Worm (Caenorhabditis elegans) whole organism, L1 larva: Measurements from ENCODE around the gene T01B11.1.

Experiments used
- C34B4.2 ChIP-seq: sonication (generic microtip); optimal IDR thresholded peaks from 2 replicates; lab custom pipeline; 2017; ENCODE audit warnings: mild to moderate bottlenecking, missing genetic modification characterization, missing compliant biosample characterization
- F16B12.6 ChIP-seq: fragments of 150-350 bp; optimal IDR thresholded peaks from 2 replicates; lab custom pipeline; 2014; ENCODE audit warnings: missing biosample characterization, missing genetic modification characterization
- aha-1 ChIP-seq: fragments of 150-350 bp; optimal IDR thresholded peaks from 2 replicates; lab custom pipeline; 2014; ENCODE audit warnings: missing biosample characterization, missing genetic modification characterization
- aly-2 ChIP-seq: fragments of 150-350 bp; optimal IDR thresholded peaks from 2 replicates; lab custom pipeline; 2014; ENCODE audit warnings: missing biosample characterization, missing genetic modification characterization
- ama-1 ChIP-seq: fragments of 150-350 bp; optimal IDR thresholded peaks from 2 replicates; lab custom pipeline; 2014
- ceh-8 ChIP-seq: fragments of 200-800 bp; sonication (Bioruptor generic); optimal IDR thresholded peaks from 2 replicates; lab custom pipeline; 2018; ENCODE audit warnings: mild to moderate bottlenecking, missing genetic modification characterization, moderate library complexity, missing compliant biosample characterization
- ceh-82 ChIP-seq, 3 experiments: fragments of 150-350 bp in 1 of 3; sonication (generic microtip) in 2 of 3; optimal IDR thresholded peaks; 2 replicates each; lab custom pipeline; 2014 to 2017; ENCODE audit warnings: missing biosample characterization in 3 of 3, missing genetic modification characterization in 3 of 3
- ceh-88 ChIP-seq: fragments of 200-800 bp; sonication (Bioruptor generic); IDR thresholded peaks from 2 replicates; pipeline ENCODE4 v1.3.6; 2022; ENCODE audit warnings: missing genetic modification characterization, missing compliant biosample characterization
- ceh-90 ChIP-seq: sonication (generic microtip); optimal IDR thresholded peaks from 2 replicates; lab custom pipeline; 2016; ENCODE audit warnings: missing genetic modification characterization, missing compliant biosample characterization
- ces-1 ChIP-seq: fragments of 150-350 bp; optimal IDR thresholded peaks from 2 replicates; lab custom pipeline; 2014; ENCODE audit warnings: missing biosample characterization, missing genetic modification reagents, missing genetic modification characterization
- dsc-1 ChIP-seq: sonication (generic microtip); optimal IDR thresholded peaks from 2 replicates; lab custom pipeline; 2016; ENCODE audit warnings: mild to moderate bottlenecking, missing genetic modification characterization, missing compliant biosample characterization
- efl-1 ChIP-seq, 4 experiments: fragments of 150-350 bp; optimal IDR thresholded peaks in 3 of 4; peaks in 1 of 4; 1 replicate in 1 of 4; 2 replicates in 3 of 4; lab custom pipeline; 2014; ENCODE audit warnings: missing biosample characterization in 2 of 4, missing genetic modification characterization in 2 of 4, missing genetic modification reagents in 2 of 4
- efl-3 ChIP-seq: fragments of 200-800 bp; sonication (Bioruptor generic); optimal IDR thresholded peaks from 2 replicates; lab custom pipeline; 2018; ENCODE audit warnings: mild to moderate bottlenecking, missing genetic modification characterization, missing compliant biosample characterization
- egl-27 ChIP-seq, 2 experiments: fragments of 150-350 bp in 1 of 2; sonication (generic microtip); optimal IDR thresholded peaks; 3 replicates each; lab custom pipeline; 2017 to 2018; ENCODE audit warnings: missing biosample characterization in 2 of 2, missing genetic modification characterization in 2 of 2, missing genetic modification reagents in 2 of 2
- elt-2 ChIP-seq: sonication (generic microtip); optimal IDR thresholded peaks from 2 replicates; lab custom pipeline; 2016; ENCODE audit warnings: missing genetic modification characterization, mild to moderate bottlenecking, inconsistent platforms, missing compliant biosample characterization, missing genetic modification reagents
- elt-3 ChIP-seq, 6 experiments: fragments of 150-350 bp in 1 of 6; sonication (generic microtip); optimal IDR thresholded peaks; 2 replicates each; lab custom pipeline; 2017 to 2018; ENCODE audit warnings: missing biosample characterization in 6 of 6, missing genetic modification characterization in 6 of 6, inconsistent platforms in 1 of 6
- fkh-4 ChIP-seq: sonication (generic microtip); optimal IDR thresholded peaks from 2 replicates; lab custom pipeline; 2016; ENCODE audit warnings: missing compliant biosample characterization, missing genetic modification characterization, borderline replicate concordance
- hlh-17 ChIP-seq: fragments of 200-800 bp; sonication (Bioruptor generic); optimal IDR thresholded peaks from 2 replicates; lab custom pipeline; 2018; ENCODE audit warnings: missing genetic modification characterization, mild to moderate bottlenecking, missing compliant biosample characterization, moderate library complexity, borderline replicate concordance
- hlh-4 ChIP-seq: sonication (generic microtip); optimal IDR thresholded peaks from 2 replicates; lab custom pipeline; 2016; ENCODE audit warnings: mild to moderate bottlenecking, missing genetic modification characterization, missing compliant biosample characterization
- hpl-2 ChIP-seq: fragments of 150-350 bp; optimal IDR thresholded peaks from 2 replicates; lab custom pipeline; 2014; ENCODE audit warnings: missing biosample characterization, missing genetic modification reagents, missing genetic modification characterization
- irx-1 ChIP-seq: sonication (generic microtip); optimal IDR thresholded peaks from 2 replicates; lab custom pipeline; 2016; ENCODE audit warnings: missing genetic modification characterization, missing compliant biosample characterization
- isw-1 ChIP-seq: fragments of 200-800 bp; sonication (Bioruptor generic); IDR thresholded peaks from 2 replicates; pipeline ENCODE4 v1.3.6; 2022; ENCODE audit warnings: missing genetic modification characterization, missing compliant biosample characterization
- jun-1 ChIP-seq: fragments of 150-350 bp; optimal IDR thresholded peaks from 2 replicates; lab custom pipeline; 2014; ENCODE audit warnings: missing biosample characterization, missing genetic modification reagents, missing genetic modification characterization
- lin-13 ChIP-seq: fragments of 150-350 bp; optimal IDR thresholded peaks from 2 replicates; lab custom pipeline; 2014; ENCODE audit warnings: missing biosample characterization, missing genetic modification reagents, missing genetic modification characterization
- lin-14 ChIP-seq: fragments of 200-800 bp; sonication (Bioruptor generic); optimal IDR thresholded peaks from 2 replicates; lab custom pipeline; 2018; ENCODE audit warnings: mild to moderate bottlenecking, missing genetic modification characterization, moderate library complexity, missing compliant biosample characterization
- lin-15B ChIP-seq: fragments of 150-350 bp; sonication (generic microtip); optimal IDR thresholded peaks from 3 replicates; lab custom pipeline; 2014; ENCODE audit warnings: missing biosample characterization, missing genetic modification characterization
- lir-3 ChIP-seq: sonication (generic microtip); optimal IDR thresholded peaks from 2 replicates; lab custom pipeline; 2016; ENCODE audit warnings: mild to moderate bottlenecking, missing genetic modification characterization, moderate library complexity, missing compliant biosample characterization; ENCODE audit not compliant: poor library complexity
- mef-2 ChIP-seq: fragments of 150-350 bp; optimal IDR thresholded peaks from 2 replicates; lab custom pipeline; 2014; ENCODE audit warnings: missing biosample characterization, missing genetic modification characterization
- mep-1 ChIP-seq: fragments of 150-350 bp; optimal IDR thresholded peaks from 2 replicates; lab custom pipeline; 2014; ENCODE audit warnings: missing biosample characterization, missing genetic modification characterization
- nhr-11 ChIP-seq: fragments of 150-350 bp; optimal IDR thresholded peaks from 2 replicates; lab custom pipeline; 2014; ENCODE audit warnings: missing biosample characterization, missing genetic modification characterization
- nhr-12 ChIP-seq: sonication (generic microtip); optimal IDR thresholded peaks from 2 replicates; lab custom pipeline; 2017; ENCODE audit warnings: missing biosample characterization, missing genetic modification characterization
- nhr-28 ChIP-seq: fragments of 150-350 bp; optimal IDR thresholded peaks from 2 replicates; lab custom pipeline; 2014; ENCODE audit warnings: missing biosample characterization, missing genetic modification characterization
- nhr-47 ChIP-seq: sonication (generic microtip); optimal IDR thresholded peaks from 2 replicates; lab custom pipeline; 2016; ENCODE audit warnings: mild to moderate bottlenecking, missing genetic modification characterization, moderate library complexity, missing compliant biosample characterization
- nhr-71 ChIP-seq: sonication (generic microtip); optimal IDR thresholded peaks from 2 replicates; lab custom pipeline; 2016; ENCODE audit warnings: mild to moderate bottlenecking, missing genetic modification characterization, moderate library complexity, missing compliant biosample characterization
- nhr-76 ChIP-seq: sonication (generic microtip); optimal IDR thresholded peaks from 2 replicates; lab custom pipeline; 2017; ENCODE audit warnings: missing biosample characterization, missing genetic modification characterization
- nhr-84 ChIP-seq: sonication (generic microtip); optimal IDR thresholded peaks from 2 replicates; lab custom pipeline; 2017; ENCODE audit warnings: missing biosample characterization, missing genetic modification characterization
- nhr-90 ChIP-seq: sonication (generic microtip); optimal IDR thresholded peaks from 2 replicates; lab custom pipeline; 2016; ENCODE audit warnings: mild to moderate bottlenecking, missing genetic modification characterization, missing compliant biosample characterization; ENCODE audit not compliant: poor library complexity
- pax-3 ChIP-seq: fragments of 200-800 bp; sonication (Bioruptor generic); optimal IDR thresholded peaks from 2 replicates; lab custom pipeline; 2018; ENCODE audit warnings: mild to moderate bottlenecking, missing genetic modification characterization, moderate library complexity, missing compliant biosample characterization
- rnt-1 ChIP-seq: sonication (generic microtip); optimal IDR thresholded peaks from 2 replicates; lab custom pipeline; 2016; ENCODE audit warnings: mild to moderate bottlenecking, missing genetic modification characterization, moderate library complexity, missing compliant biosample characterization
- skn-1 ChIP-seq: fragments of 150-350 bp; optimal IDR thresholded peaks from 2 replicates; lab custom pipeline; 2014; ENCODE audit warnings: missing biosample characterization, missing genetic modification characterization
- snpc-4 ChIP-seq: fragments of 150-350 bp; optimal IDR thresholded peaks from 2 replicates; lab custom pipeline; 2014; ENCODE audit warnings: missing biosample characterization, missing genetic modification characterization
- snu-23 ChIP-seq: sonication (generic microtip); optimal IDR thresholded peaks from 2 replicates; lab custom pipeline; 2016; ENCODE audit warnings: missing genetic modification characterization, missing compliant biosample characterization
- sox-4 ChIP-seq: sonication (generic microtip); optimal IDR thresholded peaks from 2 replicates; lab custom pipeline; 2016; ENCODE audit warnings: missing genetic modification characterization, missing compliant biosample characterization
- sup-37 ChIP-seq: fragments of 200-800 bp; sonication (Bioruptor generic); optimal IDR thresholded peaks from 2 replicates; lab custom pipeline; 2018; ENCODE audit warnings: mild to moderate bottlenecking, missing genetic modification characterization, missing compliant biosample characterization
- tlp-1 ChIP-seq: fragments of 150-350 bp; optimal IDR thresholded peaks from 2 replicates; lab custom pipeline; 2014; ENCODE audit warnings: missing biosample characterization, missing genetic modification characterization
- unc-130 ChIP-seq: fragments of 150-350 bp; optimal IDR thresholded peaks from 2 replicates; lab custom pipeline; 2017; ENCODE audit warnings: missing biosample characterization, missing genetic modification characterization, inconsistent platforms
- unc-30 ChIP-seq: sonication (generic microtip); optimal IDR thresholded peaks from 2 replicates; lab custom pipeline; 2017; ENCODE audit warnings: missing biosample characterization, missing genetic modification characterization
- unc-98 ChIP-seq: fragments of 200-800 bp; sonication (Bioruptor generic); IDR thresholded peaks from 2 replicates; pipeline ENCODE4 v1.3.6; 2022; ENCODE audit warnings: missing genetic modification characterization, missing compliant biosample characterization
- vab-15 ChIP-seq: sonication (generic microtip); optimal IDR thresholded peaks from 2 replicates; lab custom pipeline; 2017; ENCODE audit warnings: missing genotype, mild to moderate bottlenecking, missing genetic modification characterization, missing compliant biosample characterization
- xbp-1 ChIP-seq: sonication (generic microtip); optimal IDR thresholded peaks from 2 replicates; lab custom pipeline; 2016; ENCODE audit warnings: missing genetic modification characterization, missing compliant biosample characterization
- zag-1 ChIP-seq: fragments of 150-350 bp; optimal IDR thresholded peaks from 2 replicates; lab custom pipeline; 2014; ENCODE audit warnings: missing biosample characterization, missing genetic modification characterization
- zip-4 ChIP-seq: fragments of 200-800 bp; sonication (Bioruptor generic); optimal IDR thresholded peaks from 2 replicates; lab custom pipeline; 2018; ENCODE audit warnings: mild to moderate bottlenecking, missing genetic modification characterization, moderate library complexity, missing compliant biosample characterization
- ztf-4 ChIP-seq: fragments of 150-350 bp; optimal IDR thresholded peaks from 2 replicates; lab custom pipeline; 2014; ENCODE audit warnings: missing biosample characterization, missing genetic modification characterization

Gene T01B11.1

ce11 chrIV:8428492-8428891 lies 18.5 kb upstream of the T01B11.1 start:
- TF ChIP-seq skn-1 (tag; lab: Kevin White, UChicago): peak; percentile 49
- TF ChIP-seq ama-1 (lab: Kevin White, UChicago): peak; percentile 92
- peak; percentile 20 for TF ChIP-seq efl-3 (GFP tag; lab: Kevin White, UChicago)
- TF ChIP-seq vab-15 (tag; lab: Kevin White, UChicago): no peak
- TF ChIP-seq xbp-1: peak; percentile 84
- no peak for TF ChIP-seq fkh-4 (tag; lab: Kevin White, UChicago)
- TF ChIP-seq snu-23 (GFP tag; lab: Kevin White, UChicago): peak; percentile 93
- no peak for TF ChIP-seq nhr-84
- TF ChIP-seq nhr-11 (tag; lab: Kevin White, UChicago): peak; percentile 44
- TF ChIP-seq ceh-90: no peak
- peak; percentile 74 for TF ChIP-seq aly-2 (tag; lab: Kevin White, UChicago)
- no peak for TF ChIP-seq hlh-4 (tag; lab: Kevin White, UChicago)
- peak; percentile 12 for TF ChIP-seq aha-1 (tag; lab: Kevin White, UChicago)
- no peak for TF ChIP-seq unc-130
- TF ChIP-seq hlh-17 (GFP tag; lab: Kevin White, UChicago): no peak
- TF ChIP-seq zag-1 (tag; lab: Kevin White, UChicago): no peak
- TF ChIP-seq sup-37 (GFP tag; lab: Kevin White, UChicago): peak; percentile 78
- TF ChIP-seq snpc-4 (tag; lab: Kevin White, UChicago): peak; percentile 99
- peak; percentile 61 for TF ChIP-seq lin-13
- no peak for TF ChIP-seq unc-98 (GFP tag; lab: Robert Waterston, UW)
- peak; percentile 68 for TF ChIP-seq jun-1
- no peak for TF ChIP-seq C34B4.2
- TF ChIP-seq ceh-82 (tag; optimal IDR thresholded peaks at IDR 0.05; lab: Kevin White, UChicago): peak; percentile 71 to 78 (median 71)
- peak; percentile 78 for TF ChIP-seq zip-4
- no peak for TF ChIP-seq lin-15B (tag; lab: Kevin White, UChicago)
- peak; percentile 88 for TF ChIP-seq dsc-1 (tag; lab: Kevin White, UChicago)
- TF ChIP-seq nhr-28 (tag; lab: Kevin White, UChicago): no peak
- TF ChIP-seq nhr-76: no peak
- TF ChIP-seq ceh-8 (GFP tag; lab: Kevin White, UChicago): peak; percentile 85
- peak; percentile 68 to 73 for TF ChIP-seq efl-1 (optimal IDR thresholded peaks at IDR 0.05; lab: Kevin White, UChicago)
- peak; percentile 52 to 97 for TF ChIP-seq efl-1 (GFP tag; optimal IDR thresholded peaks at IDR 0.05 in 1 of 2; lab: Kevin White, UChicago)
- TF ChIP-seq unc-30 (tag; lab: Kevin White, UChicago): no peak
- peak; percentile 94 for TF ChIP-seq nhr-90 (tag; lab: Kevin White, UChicago)
- peak; percentile 56 for TF ChIP-seq isw-1
- no peak for TF ChIP-seq ces-1 (GFP tag; lab: Kevin White, UChicago)
- peak; percentile 84 for TF ChIP-seq elt-2 (tag; lab: Kevin White, UChicago)
- TF ChIP-seq elt-3 (tag; optimal IDR thresholded peaks at IDR 0.05; lab: Kevin White, UChicago): peak in 2 of 6 experiments; percentile 19 to 66
- TF ChIP-seq nhr-71 (tag; lab: Kevin White, UChicago): peak; percentile 95
- TF ChIP-seq nhr-47: peak; percentile 92
- peak; percentile 80 for TF ChIP-seq irx-1 (tag; lab: Kevin White, UChicago)
- no peak for TF ChIP-seq F16B12.6 (tag; lab: Kevin White, UChicago)
- peak; percentile 76 for TF ChIP-seq mep-1 (tag; lab: Kevin White, UChicago)
- no peak for TF ChIP-seq mef-2 (tag; lab: Kevin White, UChicago)
- TF ChIP-seq ceh-88 (GFP tag; lab: Robert Waterston, UW): peak; percentile 73; the same call in 1 of the 2 replicates
- peak; percentile 44 for TF ChIP-seq sox-4
- TF ChIP-seq egl-27 (tag; optimal IDR thresholded peaks at IDR 0.05; lab: Kevin White, UChicago): peak; percentile 11 to 54
- TF ChIP-seq lir-3: peak; percentile 56
- no peak for TF ChIP-seq nhr-12 (tag; lab: Kevin White, UChicago)
- TF ChIP-seq rnt-1 (tag; lab: Kevin White, UChicago): peak; percentile 93
- peak; percentile 77 for TF ChIP-seq hpl-2 (GFP tag; lab: Kevin White, UChicago)
- TF ChIP-seq lin-14 (GFP tag; lab: Kevin White, UChicago): peak; percentile 97
- peak; percentile 44 for TF ChIP-seq pax-3
- peak; percentile 46 for TF ChIP-seq ztf-4
- no peak for TF ChIP-seq tlp-1 (tag; lab: Kevin White, UChicago)
